Worm (Caenorhabditis elegans) whole organism, L4 larva: ENCODE measurements around the gene Y39A1A.31.
A peak's percentile ranks its signal among the peaks of the same experiment; 100 is the strongest.

Source experiments
- D1046.2 ChIP-seq: fragments of 200-800 bp; sonication (Bioruptor generic); IDR thresholded peaks from 2 replicates; pipeline ENCODE4 v1.3.6; 2022; ENCODE audit warnings: missing genetic modification characterization, missing compliant biosample characterization
- F10B5.3 ChIP-seq: sonication (generic microtip); optimal IDR thresholded peaks from 2 replicates; lab custom pipeline; 2016; ENCODE audit warnings: mild to moderate bottlenecking, missing genetic modification characterization, missing compliant biosample characterization
- R02D3.7 ChIP-seq: fragments of 150-350 bp; sonication (generic microtip); optimal IDR thresholded peaks from 3 replicates; lab custom pipeline; 2014; ENCODE audit warnings: missing biosample characterization, missing genetic modification characterization
- Y48G9A.11 ChIP-seq: fragments of 200-800 bp; sonication (Bioruptor generic); IDR thresholded peaks from 2 replicates; pipeline ENCODE4 v1.3.6; 2022; ENCODE audit warnings: missing genetic modification reagents, missing genetic modification characterization, missing compliant biosample characterization
- Y5F2A.4 ChIP-seq: fragments of 200-800 bp; sonication (Bioruptor generic); optimal IDR thresholded peaks from 2 replicates; lab custom pipeline; 2018; ENCODE audit warnings: mild to moderate bottlenecking, missing genetic modification characterization, missing compliant biosample characterization
- aha-1 ChIP-seq: fragments of 150-350 bp; peaks from one replicate; lab custom pipeline; 2014; ENCODE audit warnings: missing biosample characterization, missing genetic modification characterization
- ama-1 ChIP-seq: fragments of 150-350 bp; optimal IDR thresholded peaks from 2 replicates; lab custom pipeline; 2014; ENCODE audit warnings: inconsistent platforms, mixed read lengths
- arid-1 ChIP-seq: fragments of 200-800 bp; sonication (Bioruptor generic); conservative IDR thresholded peaks from 2 replicates; pipeline ENCODE4 v1.3.6; 2022; ENCODE audit warnings: missing genetic modification reagents, missing genetic modification characterization, missing compliant biosample characterization
- ceh-28 ChIP-seq: fragments of 150-350 bp; optimal IDR thresholded peaks from 2 replicates; lab custom pipeline; 2014; ENCODE audit warnings: missing biosample characterization, missing genetic modification reagents, missing genetic modification characterization
- ceh-32 ChIP-seq: sonication (generic microtip); optimal IDR thresholded peaks from 2 replicates; lab custom pipeline; 2016; ENCODE audit warnings: mild to moderate bottlenecking, missing genetic modification characterization, missing compliant biosample characterization; ENCODE audit not compliant: poor library complexity
- ceh-44 ChIP-seq: fragments of 200-800 bp; sonication (Bioruptor generic); IDR thresholded peaks from 2 replicates; pipeline ENCODE4 v1.3.6; 2022; ENCODE audit warnings: missing genetic modification reagents, missing genetic modification characterization, missing compliant biosample characterization
- ceh-62 ChIP-seq: sonication (generic microtip); optimal IDR thresholded peaks from 2 replicates; lab custom pipeline; 2017; ENCODE audit warnings: missing biosample characterization, missing genetic modification characterization
- cey-2 ChIP-seq: sonication (generic microtip); optimal IDR thresholded peaks from 3 replicates; lab custom pipeline; 2017; ENCODE audit warnings: missing genetic modification characterization, mild to moderate bottlenecking, missing compliant biosample characterization, antibody characterized with exemption, borderline replicate concordance; ENCODE audit not compliant: insufficient read depth
- daf-16 ChIP-seq, 3 experiments: sonication (generic microtip); optimal IDR thresholded peaks; 2 replicates each; lab custom pipeline; 2016 to 2017; ENCODE audit warnings: missing genetic modification characterization in 3 of 3, missing genetic modification reagents in 3 of 3, mild to moderate bottlenecking in 2 of 3, missing compliant biosample characterization in 2 of 3, missing biosample characterization in 1 of 3, moderate library complexity in 1 of 3
- daf-8 ChIP-seq: fragments of 200-800 bp; sonication (Bioruptor generic); IDR thresholded peaks from 2 replicates; pipeline ENCODE4 v1.3.6; 2022; ENCODE audit warnings: missing genetic modification characterization, missing compliant biosample characterization
- dpl-1 ChIP-seq: fragments of 150-350 bp; optimal IDR thresholded peaks from 2 replicates; lab custom pipeline; 2014; ENCODE audit warnings: missing biosample characterization, missing genetic modification reagents, missing genetic modification characterization
- dve-1 ChIP-seq: sonication (generic microtip); optimal IDR thresholded peaks from 2 replicates; lab custom pipeline; 2017; ENCODE audit warnings: antibody characterized with exemption, mild to moderate bottlenecking, missing genetic modification characterization, missing compliant biosample characterization; ENCODE audit not compliant: insufficient read depth
- fos-1 ChIP-seq: fragments of 150-350 bp; optimal IDR thresholded peaks from 2 replicates; lab custom pipeline; 2014; ENCODE audit warnings: missing biosample characterization, missing genetic modification characterization
- gei-8 ChIP-seq: fragments of 200-800 bp; sonication (Bioruptor generic); optimal IDR thresholded peaks from 2 replicates; lab custom pipeline; 2018; ENCODE audit warnings: mild to moderate bottlenecking, missing genetic modification characterization, missing compliant biosample characterization
- hlh-11 ChIP-seq: fragments of 200-800 bp; sonication (Bioruptor generic); optimal IDR thresholded peaks from 2 replicates; lab custom pipeline; 2018; ENCODE audit warnings: mild to moderate bottlenecking, missing genetic modification characterization, missing compliant biosample characterization
- hlh-30 ChIP-seq: sonication (generic microtip); optimal IDR thresholded peaks from 2 replicates; lab custom pipeline; 2017; ENCODE audit warnings: antibody characterized with exemption, mild to moderate bottlenecking, missing genetic modification characterization, missing compliant biosample characterization; ENCODE audit not compliant: insufficient read depth
- hmg-1.1 ChIP-seq: fragments of 200-800 bp; sonication (Bioruptor generic); IDR thresholded peaks from 2 replicates; pipeline ENCODE4 v1.3.6; 2022; ENCODE audit warnings: missing genetic modification reagents, missing genetic modification characterization, missing compliant biosample characterization
- lim-7 ChIP-seq: fragments of 200-800 bp; sonication (Bioruptor generic); IDR thresholded peaks from 2 replicates; pipeline ENCODE4 v1.3.6; 2022; ENCODE audit warnings: missing genetic modification characterization, missing compliant biosample characterization
- lin-38 ChIP-seq: fragments of 200-800 bp; sonication (Bioruptor generic); IDR thresholded peaks from 2 replicates; pipeline ENCODE4 v1.3.6; 2022; ENCODE audit warnings: missing genetic modification reagents, missing genetic modification characterization, missing compliant biosample characterization
- lir-3 ChIP-seq: sonication (generic microtip); optimal IDR thresholded peaks from 2 replicates; lab custom pipeline; 2016; ENCODE audit warnings: mild to moderate bottlenecking, missing genetic modification characterization, missing compliant biosample characterization
- lsy-2 ChIP-seq, 2 experiments: fragments of 150-350 bp in 1 of 2; sonication (generic microtip) in 1 of 2; optimal IDR thresholded peaks; 2 replicates each; lab custom pipeline; 2014 to 2017; ENCODE audit warnings: missing biosample characterization in 2 of 2, missing genetic modification characterization in 2 of 2
- madf-5 ChIP-seq, 2 experiments: fragments of 200-800 bp; sonication (Bioruptor generic); IDR thresholded peaks; 2 replicates each; pipeline ENCODE4 v1.3.6; 2022; ENCODE audit warnings: missing compliant biosample characterization in 2 of 2, missing genetic modification characterization in 2 of 2
- mep-1 ChIP-seq: fragments of 150-350 bp; sonication (generic microtip); optimal IDR thresholded peaks from 3 replicates; lab custom pipeline; 2014; ENCODE audit warnings: missing biosample characterization, missing genetic modification characterization
- mes-2 ChIP-seq: sonication (generic microtip); optimal IDR thresholded peaks from 2 replicates; lab custom pipeline; 2016; ENCODE audit warnings: missing genotype, mild to moderate bottlenecking, missing genetic modification characterization, missing compliant biosample characterization; ENCODE audit not compliant: poor library complexity, severe bottlenecking
- mxl-3 ChIP-seq: fragments of 200-800 bp; sonication (Bioruptor generic); optimal IDR thresholded peaks from 2 replicates; lab custom pipeline; 2018; ENCODE audit warnings: mild to moderate bottlenecking, missing genetic modification characterization, missing compliant biosample characterization
- nhr-111 ChIP-seq: fragments of 200-800 bp; sonication (Bioruptor generic); optimal IDR thresholded peaks from 2 replicates; lab custom pipeline; 2018; ENCODE audit warnings: mild to moderate bottlenecking, missing genetic modification characterization, missing compliant biosample characterization
- nhr-25 ChIP-seq: sonication (generic microtip); optimal IDR thresholded peaks from 2 replicates; lab custom pipeline; 2017; ENCODE audit warnings: missing genetic modification characterization, mild to moderate bottlenecking, missing compliant biosample characterization, antibody characterized with exemption, moderate library complexity, borderline replicate concordance; ENCODE audit not compliant: insufficient read depth
- nhr-6 ChIP-seq: fragments of 150-350 bp; optimal IDR thresholded peaks from 2 replicates; lab custom pipeline; 2014; ENCODE audit warnings: missing biosample characterization, missing genetic modification characterization
- php-3 ChIP-seq: fragments of 200-800 bp; sonication (Bioruptor generic); IDR thresholded peaks from 2 replicates; pipeline ENCODE4 v1.3.6; 2022; ENCODE audit warnings: missing genetic modification reagents, missing genetic modification characterization, missing compliant biosample characterization
- rbr-2 ChIP-seq: sonication (generic microtip); optimal IDR thresholded peaks from 2 replicates; lab custom pipeline; 2016; ENCODE audit warnings: missing genotype, missing genetic modification characterization, missing compliant biosample characterization
- saeg-2 ChIP-seq: fragments of 200-800 bp; sonication (Bioruptor generic); IDR thresholded peaks from 2 replicates; pipeline ENCODE4 v1.3.6; 2022; ENCODE audit warnings: missing genetic modification reagents, missing genetic modification characterization, missing compliant biosample characterization
- set-16 ChIP-seq: fragments of 200-800 bp; sonication (Bioruptor generic); IDR thresholded peaks from 2 replicates; pipeline ENCODE4 v1.3.6; 2022; ENCODE audit warnings: missing genetic modification reagents, missing genetic modification characterization, missing compliant biosample characterization
- snpc-1.2 ChIP-seq: fragments of 200-800 bp; sonication (Bioruptor generic); IDR thresholded peaks from 2 replicates; pipeline ENCODE4 v1.3.6; 2022; ENCODE audit warnings: missing genetic modification reagents, missing genetic modification characterization, missing compliant biosample characterization
- snpc-4 ChIP-seq: fragments of 150-350 bp; optimal IDR thresholded peaks from 2 replicates; lab custom pipeline; 2014; ENCODE audit warnings: missing biosample characterization, missing genetic modification characterization
- spr-1 ChIP-seq: sonication (generic microtip); optimal IDR thresholded peaks from 2 replicates; lab custom pipeline; 2016; ENCODE audit warnings: mild to moderate bottlenecking, missing genetic modification characterization, missing compliant biosample characterization
- unc-39 ChIP-seq: sonication (generic microtip); optimal IDR thresholded peaks from 2 replicates; lab custom pipeline; 2017; ENCODE audit warnings: missing biosample characterization, missing genetic modification characterization
- unc-62 ChIP-seq, 3 experiments: fragments of 150-350 bp in 1 of 3; sonication (generic microtip); optimal IDR thresholded peaks in 2 of 3; peaks in 1 of 3; 1 replicate in 1 of 3; 2 replicates in 2 of 3; lab custom pipeline; 2014 to 2017; ENCODE audit warnings: missing biosample characterization in 3 of 3, missing genetic modification characterization in 3 of 3, missing genetic modification reagents in 3 of 3, missing genotype in 1 of 3
- zag-1 ChIP-seq: fragments of 150-350 bp; optimal IDR thresholded peaks from 2 replicates; lab custom pipeline; 2014; ENCODE audit warnings: missing biosample characterization, missing genetic modification characterization
- zfp-2 ChIP-seq: sonication (generic microtip); optimal IDR thresholded peaks from 2 replicates; lab custom pipeline; 2016; ENCODE audit warnings: mild to moderate bottlenecking, missing genetic modification characterization, missing compliant biosample characterization
- zfp-3 ChIP-seq: fragments of 200-800 bp; sonication (Bioruptor generic); conservative IDR thresholded peaks from 2 replicates; pipeline ENCODE4 v1.3.6; 2022; ENCODE audit warnings: missing genetic modification reagents, missing genetic modification characterization, missing compliant biosample characterization
- zip-2 ChIP-seq: fragments of 150-350 bp; optimal IDR thresholded peaks from 2 replicates; lab custom pipeline; 2014; ENCODE audit warnings: missing biosample characterization, missing genetic modification characterization

The Y39A1A.31 gene

ce11 chrIII:10652833-10653232 lies 36.1 kb downstream of the Y39A1A.31 start:
- TF ChIP-seq php-3 (GFP tag; lab: Robert Waterston, UW): no peak
- TF ChIP-seq lsy-2 (tag; optimal IDR thresholded peaks at IDR 0.05; lab: Kevin White, UChicago): no peak
- no peak for TF ChIP-seq D1046.2
- no peak for TF ChIP-seq Y48G9A.11 (GFP tag; lab: Robert Waterston, UW)
- no peak for TF ChIP-seq nhr-25 (tag; lab: Kevin White, UChicago)
- no peak for TF ChIP-seq lir-3 (tag; lab: Kevin White, UChicago)
- TF ChIP-seq nhr-111 (GFP tag; lab: Kevin White, UChicago): no peak
- no peak for TF ChIP-seq ceh-62 (tag; lab: Kevin White, UChicago)
- no peak for TF ChIP-seq daf-16 (GFP tag; optimal IDR thresholded peaks at IDR 0.05; lab: Kevin White, UChicago)
- no peak for TF ChIP-seq daf-16 (tag; optimal IDR thresholded peaks at IDR 0.05; lab: Kevin White, UChicago)
- TF ChIP-seq saeg-2 (GFP tag; lab: Robert Waterston, UW): no peak
- no peak for TF ChIP-seq ceh-44 (GFP tag; lab: Robert Waterston, UW)
- no peak for TF ChIP-seq daf-8 (GFP tag; lab: Robert Waterston, UW)
- TF ChIP-seq lim-7 (GFP tag; lab: Robert Waterston, UW): no peak
- no peak for TF ChIP-seq gei-8 (GFP tag; lab: Kevin White, UChicago)
- TF ChIP-seq ceh-32 (tag; lab: Kevin White, UChicago): no peak
- TF ChIP-seq R02D3.7: no peak
- no peak for TF ChIP-seq mxl-3 (GFP tag; lab: Kevin White, UChicago)
- TF ChIP-seq, all 104 proteins: peak for 0

DNA sequence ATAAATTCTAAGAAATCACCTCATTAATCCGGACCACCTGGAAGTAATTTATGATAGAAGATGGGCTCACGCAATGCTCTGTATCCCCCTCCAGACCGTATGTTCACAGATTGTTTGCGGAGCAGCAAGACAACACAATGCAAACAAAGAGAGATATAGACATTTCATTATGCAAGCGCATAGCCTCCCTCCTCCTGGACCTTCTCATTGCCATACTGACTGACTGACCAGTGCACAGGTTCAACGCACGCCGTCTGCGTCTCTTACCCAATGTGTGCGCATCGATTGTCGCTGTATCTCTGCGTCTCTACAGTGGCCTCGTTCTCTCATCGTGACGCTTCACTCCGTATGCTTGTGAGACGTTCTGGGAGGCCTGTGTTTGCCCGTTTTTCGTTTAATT lies 37.3 kb downstream of the Y39A1A.31 start:
- TF ChIP-seq hlh-11: peak; percentile 59
- TF ChIP-seq zip-2 (tag; lab: Kevin White, UChicago): no peak
- TF ChIP-seq fos-1 (tag; lab: Kevin White, UChicago): no peak
- peak; percentile 17 for TF ChIP-seq rbr-2
- TF ChIP-seq aha-1: peak; percentile 84
- no peak for TF ChIP-seq set-16 (GFP tag; lab: Robert Waterston, UW)
- no peak for TF ChIP-seq zag-1 (tag; lab: Kevin White, UChicago)
- no peak for TF ChIP-seq cey-2 (tag; lab: Kevin White, UChicago)
- TF ChIP-seq lin-38 (GFP tag; lab: Robert Waterston, UW): peak; percentile 51
- TF ChIP-seq mes-2 (tag; lab: Kevin White, UChicago): peak; percentile 70
- no peak for TF ChIP-seq snpc-4 (tag; lab: Kevin White, UChicago)
- TF ChIP-seq zfp-2 (tag; lab: Kevin White, UChicago): no peak
- peak in 1 of 2 experiments; percentile 60 for TF ChIP-seq lsy-2 (tag; optimal IDR thresholded peaks at IDR 0.05; lab: Kevin White, UChicago)
- TF ChIP-seq zfp-3 (GFP tag; lab: Robert Waterston, UW): no peak
- no peak for TF ChIP-seq daf-16 (GFP tag; optimal IDR thresholded peaks at IDR 0.05; lab: Kevin White, UChicago)
- TF ChIP-seq daf-16 (tag; optimal IDR thresholded peaks at IDR 0.05; lab: Kevin White, UChicago): peak; percentile 18
- TF ChIP-seq hlh-30: peak; percentile 68
- TF ChIP-seq hmg-1.1 (GFP tag; lab: Robert Waterston, UW): peak; percentile 89
- TF ChIP-seq snpc-1.2 (GFP tag; lab: Robert Waterston, UW): 0 out of 2 replicates have a peak, but pooled peaks have one; percentile 16
- peak; percentile 21 for TF ChIP-seq dpl-1 (GFP tag; lab: Kevin White, UChicago)
- no peak for TF ChIP-seq unc-39 (tag; lab: Kevin White, UChicago)
- TF ChIP-seq arid-1 (GFP tag; lab: Robert Waterston, UW): no peak
- no peak for TF ChIP-seq R02D3.7
- TF ChIP-seq dve-1: peak; percentile 2
- TF ChIP-seq unc-62 (GFP tag; optimal IDR thresholded peaks at IDR 0.05 in 1 of 2; lab: Kevin White, UChicago): peak in 1 of 2 experiments; percentile 94
- no peak for TF ChIP-seq unc-62 (tag; optimal IDR thresholded peaks at IDR 0.05; lab: Kevin White, UChicago)
- TF ChIP-seq ceh-28 (tag; lab: Kevin White, UChicago): peak; percentile 34
- no peak for TF ChIP-seq madf-5 (GFP tag; IDR thresholded peaks at IDR 0.05; lab: Robert Waterston, UW)
- TF ChIP-seq spr-1: no peak
- TF ChIP-seq nhr-6 (tag; lab: Kevin White, UChicago): peak; percentile 24
- no peak for TF ChIP-seq ama-1 (lab: Kevin White, UChicago)
- no peak for TF ChIP-seq F10B5.3 (tag; lab: Kevin White, UChicago)
- TF ChIP-seq lir-3 (tag; lab: Kevin White, UChicago): no peak
- no peak for TF ChIP-seq Y5F2A.4
- peak; percentile 40 for TF ChIP-seq mep-1 (tag; lab: Kevin White, UChicago)
- TF ChIP-seq ceh-62 (tag; lab: Kevin White, UChicago): no peak
- TF ChIP-seq, all 104 proteins: peak for 16
